Worm (Caenorhabditis elegans) whole organism, late embryonic: ENCODE results near the gene mpz-1.

Experiments
- eyg-1 ChIP-seq: sonication (generic microtip); optimal IDR thresholded peaks from 2 replicates; lab custom pipeline; 2016; ENCODE audit warnings: missing genotype, missing genetic modification characterization, missing compliant biosample characterization
- fkh-10 ChIP-seq: fragments of 150-350 bp; optimal IDR thresholded peaks from 2 replicates; lab custom pipeline; 2014; ENCODE audit warnings: missing biosample characterization, missing genetic modification reagents, missing genetic modification characterization
- lim-6 ChIP-seq: sonication (generic microtip); optimal IDR thresholded peaks from 2 replicates; lab custom pipeline; 2016; ENCODE audit warnings: missing genetic modification characterization, missing compliant biosample characterization
- madf-2 ChIP-seq: sonication (generic microtip); optimal IDR thresholded peaks from 2 replicates; lab custom pipeline; 2017; ENCODE audit warnings: missing genetic modification characterization, missing compliant biosample characterization
- tbx-7 ChIP-seq: sonication (generic microtip); optimal IDR thresholded peaks from 2 replicates; lab custom pipeline; 2016; ENCODE audit warnings: missing genotype, missing genetic modification characterization, missing compliant biosample characterization
- unc-55 ChIP-seq: sonication (generic microtip); optimal IDR thresholded peaks from 2 replicates; lab custom pipeline; 2017; ENCODE audit warnings: missing biosample characterization, missing genetic modification reagents, missing genetic modification characterization
- unc-86 ChIP-seq: sonication (generic microtip); optimal IDR thresholded peaks from 2 replicates; lab custom pipeline; 2016; ENCODE audit warnings: missing genetic modification characterization, missing compliant biosample characterization

DNA sequence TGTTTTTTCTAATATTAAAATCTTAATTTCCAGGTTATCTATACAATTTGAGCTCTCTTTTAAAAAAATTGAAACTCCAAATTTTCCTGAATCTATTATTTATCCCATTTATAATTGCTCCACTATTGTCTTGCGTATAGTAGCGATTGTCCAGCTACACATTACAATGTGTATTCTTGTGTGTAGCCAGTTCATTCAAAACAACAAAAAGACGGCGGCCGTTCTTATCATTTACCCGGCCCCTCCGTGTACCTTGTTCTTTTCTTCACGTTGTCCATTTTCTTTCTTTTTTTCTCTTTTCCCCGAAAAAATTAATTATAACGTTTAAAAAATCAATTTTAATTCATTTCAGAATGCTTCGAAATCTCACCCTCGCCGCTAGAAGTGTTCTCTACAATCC lies 42.8 kb upstream of the mpz-1 start, which contains the start of gene ech-4:
- no peak for TF ChIP-seq madf-2
- TF ChIP-seq unc-86 (tag; lab: Kevin White, UChicago), result no peak
- no peak for TF ChIP-seq unc-55
- no peak for TF ChIP-seq fkh-10 (GFP tag; lab: Kevin White, UChicago)
- no peak for TF ChIP-seq tbx-7 (tag; lab: Kevin White, UChicago)
- TF ChIP-seq lim-6 (tag; lab: Kevin White, UChicago), result no peak
- no peak for TF ChIP-seq eyg-1 (tag; lab: Kevin White, UChicago)
